Worm (Caenorhabditis elegans) whole organism, late embryonic: ENCODE data around the gene Y97E10AR.6.

Experiments
- K09A11.1 ChIP-seq: sonication (generic microtip); optimal IDR thresholded peaks from 2 replicates; lab custom pipeline; 2017; ENCODE audit warnings: antibody characterized with exemption, mild to moderate bottlenecking, missing genetic modification characterization, missing compliant biosample characterization; ENCODE audit not compliant: insufficient read depth
- ceh-24 ChIP-seq: sonication (generic microtip); optimal IDR thresholded peaks from 2 replicates; lab custom pipeline; 2016; ENCODE audit warnings: mild to moderate bottlenecking, missing genetic modification characterization, missing compliant biosample characterization
- fkh-10 ChIP-seq: fragments of 150-350 bp; optimal IDR thresholded peaks from 2 replicates; lab custom pipeline; 2014; ENCODE audit warnings: missing biosample characterization, missing genetic modification reagents, missing genetic modification characterization
- pros-1 ChIP-seq: fragments of 150-350 bp; optimal IDR thresholded peaks from 2 replicates; lab custom pipeline; 2014; ENCODE audit warnings: missing biosample characterization, missing genetic modification reagents, missing genetic modification characterization
- unc-3 ChIP-seq, 2 experiments: fragments of 200-800 bp in 1 of 2; sonication (Bioruptor generic) in 1 of 2; sonication (generic microtip) in 1 of 2; conservative IDR thresholded peaks in 1 of 2; optimal IDR thresholded peaks in 1 of 2; 2 replicates each; pipeline versions ENCODE4 v1.3.6 to Lab custom; 2016 to 2022; ENCODE audit warnings: missing compliant biosample characterization in 2 of 2, missing genetic modification characterization in 2 of 2, missing genetic modification reagents in 1 of 2
- unc-42 ChIP-seq: sonication (generic microtip); optimal IDR thresholded peaks from 2 replicates; lab custom pipeline; 2016; ENCODE audit warnings: missing genotype, missing genetic modification characterization, missing compliant biosample characterization
- unc-55 ChIP-seq: sonication (generic microtip); optimal IDR thresholded peaks from 2 replicates; lab custom pipeline; 2017; ENCODE audit warnings: missing biosample characterization, missing genetic modification reagents, missing genetic modification characterization

- no peak for TF ChIP-seq unc-3 (GFP tag; conservative IDR thresholded peaks at IDR 0.05; lab: Robert Waterston, UW)
- TF ChIP-seq unc-3 (tag; optimal IDR thresholded peaks at IDR 0.05; lab: Kevin White, UChicago) = no peak
- TF ChIP-seq unc-42 (tag; lab: Kevin White, UChicago) = no peak
- no peak for TF ChIP-seq K09A11.1 (tag; lab: Kevin White, UChicago)
- no peak for TF ChIP-seq unc-55
- no peak for TF ChIP-seq pros-1 (tag; lab: Kevin White, UChicago)
- TF ChIP-seq ceh-24 (tag; lab: Kevin White, UChicago) = no peak
- no peak for TF ChIP-seq fkh-10 (GFP tag; lab: Kevin White, UChicago)
Observed at ce11 chrV:8016928-8017327, 3.2 kb upstream of the Y97E10AR.6 start, which contains the start of gene sptl-2.
